Worm (Caenorhabditis elegans): Measurements from ENCODE around the gene F21D12.2.

- peak; percentile 32 for TF ChIP-seq pha-4 (tag; optimal IDR thresholded peaks at IDR 0.05)
- no peak for TF ChIP-seq elt-3 (tag; optimal IDR thresholded peaks at IDR 0.05)
- no peak for TF ChIP-seq ZK546.5 (tag; optimal IDR thresholded peaks at IDR 0.05)
Measured at ce11 chrII:7363990-7364455, 46.5 kb downstream of the F21D12.2 start, which contains the start of gene msra-1.

Measured in whole organism, L3 larva.